Worm (Caenorhabditis elegans): Measurements from ENCODE around the gene egl-27.

The egl-27 gene

DNA sequence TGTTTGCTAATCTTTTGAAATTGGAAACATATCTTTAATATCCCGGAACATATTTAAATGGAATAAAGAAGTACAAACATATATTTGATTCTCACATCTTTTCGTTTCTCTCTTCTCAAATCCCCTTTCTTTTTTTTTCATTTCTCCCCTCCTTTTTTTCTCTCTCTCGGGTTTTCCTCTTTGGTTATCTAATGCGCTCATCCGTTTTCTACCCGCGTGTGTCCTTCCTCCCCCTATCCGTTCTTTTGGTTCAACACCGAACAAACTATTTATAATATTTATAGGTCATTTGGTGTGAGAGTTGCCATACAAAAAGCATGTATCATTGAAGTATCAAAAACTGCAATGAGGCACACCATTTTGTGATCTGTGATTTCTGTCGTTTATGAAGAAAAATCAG, 10.9 kb upstream of the egl-27 start:
- no peak for TF ChIP-seq hmg-1.1 (GFP tag; IDR thresholded peaks at IDR 0.05)
- TF ChIP-seq hlh-30 (tag; optimal IDR thresholded peaks at IDR 0.05; ENCODE audit: insufficient read depth) = peak; percentile 5
- TF ChIP-seq pha-4 (GFP tag; IDR thresholded peaks at IDR 0.05) = no peak
- no peak for TF ChIP-seq pha-4 (tag; optimal IDR thresholded peaks at IDR 0.05)
- TF ChIP-seq ztf-11 (tag; optimal IDR thresholded peaks at IDR 0.05) = no peak
- peak; percentile 53 for TF ChIP-seq dmd-6 (GFP tag; IDR thresholded peaks at IDR 0.05)
- no peak for TF ChIP-seq nhr-111 (GFP tag; optimal IDR thresholded peaks at IDR 0.05)
- no peak for TF ChIP-seq saeg-2 (GFP tag; IDR thresholded peaks at IDR 0.05)
- peak in 1 of 2 experiments; percentile 14 for TF ChIP-seq hif-1 (tag; optimal IDR thresholded peaks at IDR 0.05)
- TF ChIP-seq nhr-237 (tag; optimal IDR thresholded peaks at IDR 0.05) = no peak
- TF ChIP-seq nhr-28 (tag; optimal IDR thresholded peaks at IDR 0.05) = peak; percentile 51
- TF ChIP-seq nhr-48 (tag; optimal IDR thresholded peaks at IDR 0.05) = peak; percentile 23
- TF ChIP-seq nhr-6 (tag; optimal IDR thresholded peaks at IDR 0.05) = no peak
- TF ChIP-seq zip-11 (GFP tag; IDR thresholded peaks at IDR 0.05) = no peak
- peak; percentile 71 for TF ChIP-seq mep-1 (tag; optimal IDR thresholded peaks at IDR 0.05)
- no peak for TF ChIP-seq vab-7 (GFP tag; IDR thresholded peaks at IDR 0.05)
- TF ChIP-seq aha-1 (tag) = peak; percentile 21
- TF ChIP-seq egl-27 (tag; optimal IDR thresholded peaks at IDR 0.05) = no peak
- TF ChIP-seq dpl-1 (GFP tag; optimal IDR thresholded peaks at IDR 0.05) = no peak
- TF ChIP-seq lsy-2 (tag; optimal IDR thresholded peaks at IDR 0.05) = peak in 1 of 2 experiments; percentile 67
- no peak for TF ChIP-seq fos-1 (tag; optimal IDR thresholded peaks at IDR 0.05)
- TF ChIP-seq tra-1 (GFP tag; IDR thresholded peaks at IDR 0.05) = 0 out of 2 replicates have a peak, but pooled peaks have one; percentile 49
- peak; percentile 77 for TF ChIP-seq ctbp-1 (GFP tag; IDR thresholded peaks at IDR 0.05)
- TF ChIP-seq nhr-41 (GFP tag; IDR thresholded peaks at IDR 0.05) = no peak
- peak; percentile 38 for TF ChIP-seq hlh-11 (tag; optimal IDR thresholded peaks at IDR 0.05)
- TF ChIP-seq nhr-10 (tag; optimal IDR thresholded peaks at IDR 0.05) = no peak
- no peak for TF ChIP-seq ceh-44 (GFP tag; IDR thresholded peaks at IDR 0.05)
- TF ChIP-seq attf-4 (tag; optimal IDR thresholded peaks at IDR 0.05) = no peak
- TF ChIP-seq Y105C5A.15 (GFP tag; IDR thresholded peaks at IDR 0.05) = no peak
- no peak for TF ChIP-seq set-16 (GFP tag; IDR thresholded peaks at IDR 0.05)
- TF ChIP-seq nhr-11 (tag; optimal IDR thresholded peaks at IDR 0.05) = no peak
- TF ChIP-seq dmd-9 (GFP tag; IDR thresholded peaks at IDR 0.05) = no peak
- no peak for TF ChIP-seq F10B5.3 (tag; optimal IDR thresholded peaks at IDR 0.05)
- TF ChIP-seq zfp-3 (GFP tag; conservative IDR thresholded peaks at IDR 0.05) = no peak
- TF ChIP-seq nhr-25 (tag; optimal IDR thresholded peaks at IDR 0.05; ENCODE audit: borderline replicate concordance, insufficient read depth) = peak; percentile 54
- no peak for TF ChIP-seq unc-39 (tag; optimal IDR thresholded peaks at IDR 0.05)
- peak; percentile 19 for TF ChIP-seq F37D6.2 (tag; optimal IDR thresholded peaks at IDR 0.05)
- TF ChIP-seq dve-1 (tag; optimal IDR thresholded peaks at IDR 0.05; ENCODE audit: insufficient read depth) = no peak
- peak; percentile 25 to 63 for TF ChIP-seq mdl-1 (tag; optimal IDR thresholded peaks at IDR 0.05)
- TF ChIP-seq fkh-10 (GFP tag; optimal IDR thresholded peaks at IDR 0.05) = no peak
- no peak for TF ChIP-seq unc-62 (GFP tag; optimal IDR thresholded peaks at IDR 0.05 in 1 of 2)
- TF ChIP-seq unc-62 (tag; optimal IDR thresholded peaks at IDR 0.05) = no peak

DNA sequence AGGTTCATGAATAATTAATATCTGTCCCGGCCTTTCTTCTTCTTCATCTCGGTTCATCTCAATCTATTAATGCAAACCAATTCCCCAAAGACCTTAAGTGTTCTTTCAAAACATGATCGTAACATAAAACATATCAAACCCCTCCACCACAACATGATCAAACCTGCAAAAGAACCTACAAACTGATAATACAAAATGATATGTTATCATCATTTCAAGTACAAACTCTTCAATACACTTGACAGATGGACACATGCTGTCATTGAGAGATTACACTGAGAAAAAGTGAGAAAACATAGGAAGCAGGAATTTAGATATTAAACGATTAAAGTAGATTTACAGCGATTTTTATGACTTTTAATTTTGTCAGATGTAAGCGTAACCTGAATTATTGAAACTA, 10.3 kb upstream of the egl-27 start:
- TF ChIP-seq T20F7.1 (GFP tag; optimal IDR thresholded peaks at IDR 0.05) (peak; percentile 8), pha-4 (GFP tag; IDR thresholded peaks at IDR 0.05) (no peak), pha-4 (tag; optimal IDR thresholded peaks at IDR 0.05) (no peak), mxl-3 (GFP tag; optimal IDR thresholded peaks at IDR 0.05) (peak; percentile 61), daf-16 (GFP tag; optimal IDR thresholded peaks at IDR 0.05) (no peak), daf-16 (tag; optimal IDR thresholded peaks at IDR 0.05) (peak; percentile 45), lim-7 (GFP tag; IDR thresholded peaks at IDR 0.05) (no peak), egl-43 (GFP tag; IDR thresholded peaks at IDR 0.05) (no peak), set-16 (GFP tag; IDR thresholded peaks at IDR 0.05) (no peak), hlh-11 (tag; optimal IDR thresholded peaks at IDR 0.05) (peak; percentile 73), aha-1 (tag) (peak; percentile 92), nhr-6 (tag; optimal IDR thresholded peaks at IDR 0.05) (peak; percentile 18), pqm-1 (tag; optimal IDR thresholded peaks at IDR 0.05) (peak; percentile 93), mdl-1 (tag; optimal IDR thresholded peaks at IDR 0.05) (peak in 1 of 2 experiments; percentile 57), hlh-30 (tag; optimal IDR thresholded peaks at IDR 0.05; ENCODE audit: insufficient read depth) (peak; percentile 41), vab-7 (GFP tag; IDR thresholded peaks at IDR 0.05) (no peak), nhr-77 (tag; optimal IDR thresholded peaks at IDR 0.05) (peak; percentile 51), unc-62 (GFP tag; optimal IDR thresholded peaks at IDR 0.05 in 1 of 2) (peak in 1 of 2 experiments; percentile 90), unc-62 (tag; optimal IDR thresholded peaks at IDR 0.05) (no peak), nhr-28 (tag; optimal IDR thresholded peaks at IDR 0.05) (peak; percentile 96), dve-1 (tag; optimal IDR thresholded peaks at IDR 0.05; ENCODE audit: insufficient read depth) (peak; percentile 58), tra-1 (GFP tag; IDR thresholded peaks at IDR 0.05) (peak; percentile 65), dmd-6 (GFP tag; IDR thresholded peaks at IDR 0.05) (peak; percentile 92)

Data from whole organism, L4 larva.